Fruit fly (Drosophila melanogaster) whole organism, embryonic: ENCODE data around the gene Polr3H.

Experiments
- Adf1 ChIP-seq: fragments of 200-800 bp; sonication (Bioruptor generic); IDR thresholded peaks from 2 replicates; pipeline ENCODE4 v1.3.6; 2022; ENCODE audit warnings: missing biosample characterization, missing genetic modification characterization
- CG10209 ChIP-seq: fragments of 200-800 bp; sonication (Bioruptor generic); optimal IDR thresholded peaks from 3 replicates; lab custom pipeline; 2017; ENCODE audit warnings: missing biosample characterization, mild to moderate bottlenecking, missing genetic modification characterization, missing genetic modification reagents
- CG10462 ChIP-seq: fragments of 200-800 bp; sonication (Bioruptor generic); optimal IDR thresholded peaks from 2 replicates; lab custom pipeline; 2016; ENCODE audit warnings: missing biosample characterization, missing genetic modification characterization
- CG11085 ChIP-seq: fragments of 200-800 bp; sonication (Bioruptor generic); IDR thresholded peaks from 2 replicates; pipeline ENCODE4 v1.3.6; 2022; ENCODE audit warnings: missing biosample characterization, missing genetic modification characterization
- CG12219 ChIP-seq: fragments of 200-800 bp; sonication (Bioruptor generic); optimal IDR thresholded peaks from 3 replicates; lab custom pipeline; 2018; ENCODE audit warnings: missing biosample characterization, mild to moderate bottlenecking, missing genetic modification characterization
- CG12744 ChIP-seq: fragments of 200-800 bp; sonication (Bioruptor generic); optimal IDR thresholded peaks from 2 replicates; lab custom pipeline; 2016; ENCODE audit warnings: missing biosample characterization, missing genetic modification characterization
- CG13894 ChIP-seq: fragments of 200-800 bp; sonication (Bioruptor generic); optimal IDR thresholded peaks from 3 replicates; lab custom pipeline; 2018; ENCODE audit warnings: missing biosample characterization, mild to moderate bottlenecking, missing genetic modification characterization, moderate library complexity
- CG15479 ChIP-seq: fragments of 200-800 bp; sonication (Bioruptor generic); optimal IDR thresholded peaks from 3 replicates; lab custom pipeline; 2019; ENCODE audit warnings: missing biosample characterization, mild to moderate bottlenecking, missing genetic modification characterization, moderate library complexity
- CG15514 ChIP-seq: fragments of 200-800 bp; sonication (Bioruptor generic); optimal IDR thresholded peaks from 3 replicates; lab custom pipeline; 2017; ENCODE audit warnings: missing biosample characterization, missing genetic modification characterization, mild to moderate bottlenecking, moderate library complexity, missing genetic modification reagents
- CG17359 ChIP-seq: fragments of 200-800 bp; sonication (Bioruptor generic); optimal IDR thresholded peaks from 3 replicates; lab custom pipeline; 2018; ENCODE audit warnings: missing biosample characterization, mild to moderate bottlenecking, missing genetic modification characterization, moderate library complexity
- CG17361 ChIP-seq: fragments of 200-800 bp; sonication (Bioruptor generic); IDR thresholded peaks from 3 replicates; pipeline ENCODE4 v1.3.6; 2022; ENCODE audit warnings: missing biosample characterization, missing genetic modification characterization
- CG1792 ChIP-seq: fragments of 200-800 bp; sonication (Bioruptor generic); optimal IDR thresholded peaks from 2 replicates; lab custom pipeline; 2016; ENCODE audit warnings: missing biosample characterization, missing genetic modification characterization
- CG2129 ChIP-seq: fragments of 200-800 bp; sonication (Bioruptor generic); IDR thresholded peaks from 2 replicates; pipeline ENCODE4 v1.3.6; 2022; ENCODE audit warnings: missing biosample characterization, missing genetic modification characterization; ENCODE audit not compliant: partially characterized antibody
- CG30403 ChIP-seq: fragments of 200-800 bp; sonication (Bioruptor generic); optimal IDR thresholded peaks from 3 replicates; lab custom pipeline; 2016; ENCODE audit warnings: missing biosample characterization, missing genetic modification characterization
- CG32532 ChIP-seq: fragments of 200-800 bp; sonication (Bioruptor generic); IDR thresholded peaks from 2 replicates; pipeline ENCODE4 v1.3.6; 2022; ENCODE audit warnings: missing biosample characterization, missing genetic modification characterization
- CG3281 ChIP-seq: fragments of 200-800 bp; sonication (Bioruptor generic); optimal IDR thresholded peaks from 3 replicates; lab custom pipeline; 2017; ENCODE audit warnings: missing biosample characterization, mild to moderate bottlenecking, missing genetic modification characterization
- CG4424 ChIP-seq: fragments of 200-800 bp; sonication (Bioruptor generic); optimal IDR thresholded peaks from 3 replicates; lab custom pipeline; 2016; ENCODE audit warnings: missing biosample characterization, missing genetic modification characterization
- CG4820 ChIP-seq: fragments of 200-800 bp; sonication (Bioruptor generic); optimal IDR thresholded peaks from 3 replicates; lab custom pipeline; 2016; ENCODE audit warnings: missing biosample characterization, missing genetic modification characterization
- CG5245 ChIP-seq: fragments of 200-800 bp; sonication (Bioruptor generic); optimal IDR thresholded peaks from 3 replicates; lab custom pipeline; 2016; ENCODE audit warnings: missing biosample characterization, missing genetic modification characterization
- CG6813 ChIP-seq: fragments of 200-800 bp; sonication (Bioruptor generic); optimal IDR thresholded peaks from 2 replicates; lab custom pipeline; 2017; ENCODE audit warnings: missing biosample characterization, missing genetic modification characterization, mild to moderate bottlenecking, moderate library complexity, missing genetic modification reagents
- CG6854 ChIP-seq: fragments of 200-800 bp; sonication (Bioruptor generic); optimal IDR thresholded peaks from 3 replicates; lab custom pipeline; 2017; ENCODE audit warnings: missing biosample characterization, mild to moderate bottlenecking, missing genetic modification characterization
- CG7271 ChIP-seq: fragments of 200-800 bp; sonication (Bioruptor generic); optimal IDR thresholded peaks from 2 replicates; lab custom pipeline; 2018; ENCODE audit warnings: missing biosample characterization, mild to moderate bottlenecking, missing genetic modification characterization, moderate library complexity
- CG7963 ChIP-seq: fragments of 200-800 bp; sonication (Bioruptor generic); IDR thresholded peaks from 3 replicates; pipeline ENCODE4 v1.3.6; 2022; ENCODE audit warnings: missing biosample characterization, missing genetic modification characterization; ENCODE audit not compliant: partially characterized antibody
- CG7987 ChIP-seq: fragments of 200-800 bp; sonication (Bioruptor generic); optimal IDR thresholded peaks from 2 replicates; lab custom pipeline; 2018; ENCODE audit warnings: missing biosample characterization, mild to moderate bottlenecking, missing genetic modification characterization, moderate library complexity
- Dad ChIP-seq: fragments of 200-800 bp; sonication (Bioruptor generic); optimal IDR thresholded peaks from 3 replicates; lab custom pipeline; 2016; ENCODE audit warnings: missing biosample characterization, missing genetic modification characterization
- Dip2 ChIP-seq: fragments of 200-800 bp; sonication (Bioruptor generic); IDR thresholded peaks from 2 replicates; pipeline ENCODE4 v1.3.6; 2022; ENCODE audit warnings: missing biosample characterization, missing genetic modification characterization
- Dip3 ChIP-seq: fragments of 200-800 bp; sonication (Bioruptor generic); optimal IDR thresholded peaks from 3 replicates; lab custom pipeline; 2016; ENCODE audit warnings: missing biosample characterization, missing genetic modification characterization
- Doc2 ChIP-seq: fragments of 200-800 bp; sonication (Bioruptor generic); IDR thresholded peaks from 2 replicates; pipeline ENCODE4 v1.3.6; 2022; ENCODE audit warnings: missing biosample characterization, missing genetic modification characterization
- Dp ChIP-seq: fragments of 200-800 bp; sonication (Bioruptor generic); optimal IDR thresholded peaks from 2 replicates; lab custom pipeline; 2018; ENCODE audit warnings: missing biosample characterization, mild to moderate bottlenecking, missing genetic modification characterization, moderate library complexity
- ERR ChIP-seq: fragments of 200-800 bp; sonication (Bioruptor generic); optimal IDR thresholded peaks from 2 replicates; lab custom pipeline; 2016; ENCODE audit warnings: missing biosample characterization, missing genetic modification characterization
- Ets65A ChIP-seq: fragments of 200-800 bp; sonication (Bioruptor generic); peaks from one replicate; lab custom pipeline; 2016; ENCODE audit warnings: missing biosample characterization, missing genetic modification characterization
- Fer2 ChIP-seq: fragments of 200-800 bp; sonication (Bioruptor generic); optimal IDR thresholded peaks from 2 replicates; lab custom pipeline; 2018; ENCODE audit warnings: missing biosample characterization, mild to moderate bottlenecking, missing genetic modification characterization, moderate library complexity
- Hey ChIP-seq: fragments of 200-800 bp; sonication (Bioruptor generic); optimal IDR thresholded peaks from 3 replicates; lab custom pipeline; 2018; ENCODE audit warnings: missing biosample characterization, mild to moderate bottlenecking, missing genetic modification characterization
- Lpt ChIP-seq: fragments of >200 bp; optimal IDR thresholded peaks from 2 replicates; lab custom pipeline; 2018; ENCODE audit warnings: missing biosample characterization, missing genetic modification characterization
- Poxn ChIP-seq: fragments of 200-800 bp; sonication (Bioruptor generic); IDR thresholded peaks from 2 replicates; pipeline ENCODE4 v1.3.6; 2022; ENCODE audit warnings: missing biosample characterization, missing genetic modification characterization
- Ssrp ChIP-seq: fragments of 200-800 bp; sonication (Bioruptor generic); optimal IDR thresholded peaks from 2 replicates; lab custom pipeline; 2018; ENCODE audit warnings: missing biosample characterization, mild to moderate bottlenecking, missing genetic modification characterization, moderate library complexity
- YL-1 ChIP-seq: fragments of 200-800 bp; sonication (Bioruptor generic); optimal IDR thresholded peaks from 3 replicates; lab custom pipeline; 2017; ENCODE audit warnings: missing biosample characterization, mild to moderate bottlenecking, missing genetic modification characterization
- ab ChIP-seq: fragments of 200-800 bp; sonication (Bioruptor generic); optimal IDR thresholded peaks from 2 replicates; lab custom pipeline; 2016; ENCODE audit warnings: missing biosample characterization, missing genetic modification characterization
- cad ChIP-seq: fragments of >200 bp; optimal IDR thresholded peaks from 2 replicates; lab custom pipeline; 2017; ENCODE audit warnings: missing biosample characterization, missing genetic modification characterization
- caup ChIP-seq: fragments of 200-800 bp; sonication (Bioruptor generic); optimal IDR thresholded peaks from 3 replicates; lab custom pipeline; 2017; ENCODE audit warnings: missing biosample characterization, mild to moderate bottlenecking, missing genetic modification characterization, moderate library complexity; ENCODE audit not compliant: severe bottlenecking
- dpn ChIP-seq, 2 experiments: fragments of 200-800 bp; sonication (Bioruptor generic); optimal IDR thresholded peaks; 3 replicates each; lab custom pipeline; 2016; ENCODE audit warnings: missing biosample characterization in 2 of 2, missing genetic modification characterization in 2 of 2
- gem ChIP-seq: fragments of 200-800 bp; sonication (Bioruptor generic); optimal IDR thresholded peaks from 2 replicates; lab custom pipeline; 2019; ENCODE audit warnings: missing biosample characterization, mild to moderate bottlenecking, missing genetic modification characterization, moderate library complexity
- rib ChIP-seq: fragments of 200-800 bp; sonication (Bioruptor generic); IDR thresholded peaks from 2 replicates; pipeline ENCODE4 v1.3.6; 2022; ENCODE audit warnings: missing biosample characterization, missing genetic modification characterization
- sim ChIP-seq: fragments of 200-800 bp; sonication (Bioruptor generic); IDR thresholded peaks from 2 replicates; pipeline ENCODE4 v1.3.6; 2022; ENCODE audit warnings: missing biosample characterization, missing genetic modification characterization
- sqz ChIP-seq: fragments of 200-800 bp; sonication (Bioruptor generic); optimal IDR thresholded peaks from 3 replicates; lab custom pipeline; 2018; ENCODE audit warnings: missing biosample characterization, mild to moderate bottlenecking, missing genetic modification characterization
- toy ChIP-seq: fragments of 200-800 bp; sonication (Bioruptor generic); IDR thresholded peaks from 2 replicates; pipeline ENCODE4 v1.3.6; 2022; ENCODE audit warnings: missing biosample characterization, missing genetic modification characterization
- twi ChIP-seq: fragments of 200-800 bp; optimal IDR thresholded peaks from 2 replicates; lab custom pipeline; 2019; ENCODE audit warnings: missing biosample characterization, mild to moderate bottlenecking, missing genetic modification characterization, moderate library complexity
- wdn ChIP-seq: fragments of 200-800 bp; sonication (Bioruptor generic); IDR thresholded peaks from 2 replicates; pipeline ENCODE4 v1.3.6; 2022; ENCODE audit warnings: missing biosample characterization, missing genetic modification characterization
- yki ChIP-seq: fragments of >200 bp; optimal IDR thresholded peaks from 3 replicates; lab custom pipeline; 2018

Polr3H gene

DNA sequence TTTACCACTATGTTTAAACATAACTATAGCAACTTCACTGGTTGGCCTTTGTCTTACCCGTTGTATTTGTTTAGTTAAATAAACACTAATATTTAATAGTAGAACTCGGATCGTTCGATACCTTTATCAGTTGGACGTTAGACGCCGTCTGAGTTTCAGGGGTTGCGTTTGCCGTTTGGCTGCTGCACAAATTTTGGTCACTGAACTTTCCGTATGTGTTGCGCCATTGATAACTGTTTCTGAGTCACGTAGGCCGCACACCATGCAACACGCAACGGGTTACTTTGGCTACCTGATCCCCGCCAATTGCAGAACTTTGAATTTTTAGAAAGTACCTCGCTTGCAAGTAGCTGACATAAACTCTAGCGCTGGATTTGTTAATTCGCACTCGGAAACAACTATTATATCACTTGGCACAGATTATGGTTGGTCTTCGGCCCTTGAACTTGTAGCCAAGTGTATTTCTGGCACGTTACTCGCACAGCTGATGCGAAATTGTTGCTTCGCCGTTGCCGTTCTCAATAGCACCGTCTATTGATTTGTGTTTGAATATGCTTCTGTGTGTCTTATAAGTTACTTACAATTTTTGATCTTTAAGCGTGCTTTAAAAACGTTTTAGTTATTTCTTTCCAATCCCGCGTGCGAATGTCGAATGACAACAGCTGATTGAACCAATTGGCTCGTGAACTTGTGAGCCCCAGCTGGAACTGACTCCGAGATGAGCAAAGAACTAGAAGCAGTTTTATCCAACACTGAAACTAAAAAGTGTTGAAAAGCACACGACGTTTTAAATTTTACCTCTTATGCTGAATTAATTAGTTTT is 47.9 kb downstream of the Polr3H start, which contains the start of gene Dph1 (continued):
- TF ChIP-seq CG13894 (tag; lab: Kevin White, UChicago), result peak; percentile 17
- TF ChIP-seq Dip3 (GFP tag; lab: Kevin White, UChicago), result peak; percentile 77
- peak; percentile 50 for TF ChIP-seq CG7271 (tag; lab: Kevin White, UChicago)
- TF ChIP-seq CG10209 (GFP tag; lab: Kevin White, UChicago), result peak; percentile 79
- peak; percentile 84 for TF ChIP-seq CG6813 (GFP tag; lab: Kevin White, UChicago)
- peak; percentile 82 to 88 for TF ChIP-seq dpn (GFP tag; optimal IDR thresholded peaks at IDR 0.05; lab: Kevin White, UChicago)
- no peak for TF ChIP-seq CG2129 (GFP tag; lab: Robert Waterston, UW)
- peak; percentile 87 for TF ChIP-seq caup (GFP tag; lab: Kevin White, UChicago)
- TF ChIP-seq Ets65A (GFP tag; lab: Kevin White, UChicago), result peak; percentile 97
- TF ChIP-seq CG3281, result peak; percentile 79
- TF ChIP-seq Dad (GFP tag; lab: Kevin White, UChicago), result peak; percentile 66
- 0 out of 2 replicates have a peak, but pooled peaks have one; percentile 36 for TF ChIP-seq toy (GFP tag; lab: Robert Waterston, UW)
- peak; percentile 16 for TF ChIP-seq sqz
- TF ChIP-seq Dip2, result no peak
- peak; percentile 69 for TF ChIP-seq wdn
- TF ChIP-seq YL-1 (GFP tag; lab: Kevin White, UChicago), result peak; percentile 93
- TF ChIP-seq CG7987 (GFP tag; lab: Kevin White, UChicago), result peak; percentile 59
- TF ChIP-seq rib (GFP tag; lab: Robert Waterston, UW), result peak; percentile 50; the same call in 1 of the 2 replicates
- peak; percentile 100 for TF ChIP-seq CG15514 (GFP tag; lab: Kevin White, UChicago)
- TF ChIP-seq CG4424 (GFP tag; lab: Kevin White, UChicago), result peak; percentile 85
- peak; percentile 81 for TF ChIP-seq CG17361 (GFP tag; lab: Robert Waterston, UW)
- TF ChIP-seq cad, result no peak
- no peak; the same call in 1 of the 2 replicates for TF ChIP-seq CG11085 (GFP tag; lab: Robert Waterston, UW)
- TF ChIP-seq Dp (GFP tag; lab: Kevin White, UChicago), result peak; percentile 86
- peak; percentile 77 for TF ChIP-seq ab (GFP tag; lab: Kevin White, UChicago)
- no peak for TF ChIP-seq Doc2
- TF ChIP-seq yki (lab: Kevin White, UChicago), result no peak
- TF ChIP-seq CG5245 (GFP tag; lab: Kevin White, UChicago), result peak; percentile 55
- peak; percentile 55 for TF ChIP-seq CG10462
- TF ChIP-seq CG7963 (GFP tag; lab: Robert Waterston, UW), result no peak
- peak; percentile 65 for TF ChIP-seq ERR
- TF ChIP-seq Fer2, result no peak
- 0 out of 2 replicates have a peak, but pooled peaks have one; percentile 19 for TF ChIP-seq Poxn
- peak; percentile 87 for TF ChIP-seq sim
- no peak for TF ChIP-seq Lpt
- TF ChIP-seq Adf1 (GFP tag; lab: Robert Waterston, UW), result peak; percentile 36; the same call in 1 of the 2 replicates
- peak; percentile 43 for TF ChIP-seq twi
- TF ChIP-seq CG32532 (GFP tag; lab: Robert Waterston, UW), result peak; percentile 90
- TF ChIP-seq CG1792 (GFP tag; lab: Kevin White, UChicago), result peak; percentile 26
- TF ChIP-seq gem, result peak; percentile 87
- peak; percentile 85 for TF ChIP-seq CG17359 (tag; lab: Kevin White, UChicago)
- TF ChIP-seq Ssrp (tag; lab: Kevin White, UChicago), result peak; percentile 85
- peak; percentile 85 for TF ChIP-seq CG30403 (GFP tag; lab: Kevin White, UChicago)
- peak; percentile 42 for TF ChIP-seq CG12744 (GFP tag; lab: Kevin White, UChicago)
- peak; percentile 78 for TF ChIP-seq CG6854
- peak; percentile 9 for TF ChIP-seq Hey (tag; lab: Kevin White, UChicago)
- peak; percentile 89 for TF ChIP-seq CG12219
- TF ChIP-seq CG4820, result peak; percentile 78
- peak; percentile 68 for TF ChIP-seq CG15479 (GFP tag; lab: Kevin White, UChicago)
